Worm (Caenorhabditis elegans): Measurements from ENCODE around the gene uev-2.

Gene uev-2

ce11 chrIII:5594350-5594749 lies 11.4 kb downstream of the uev-2 start (continued):
- TF ChIP-seq madf-9 (GFP tag; conservative IDR thresholded peaks at IDR 0.05) = 0 out of 2 replicates have a peak, but pooled peaks have one; percentile 17

ce11 chrIII:5595445-5595844 lies 12.5 kb downstream of the uev-2 start, which contains the start of gene ced-6:
Gene ced-6 (plus strand): TSS chrIII:5595771.
- TF ChIP-seq dve-1 (tag; optimal IDR thresholded peaks at IDR 0.05; ENCODE audit: insufficient read depth) (peak; percentile 9), lir-3 (tag; optimal IDR thresholded peaks at IDR 0.05) (no peak), aha-1 (tag) (peak; percentile 81)

ce11 chrIII:5599958-5600357 lies 17.0 kb downstream of the uev-2 start, which contains the start of gene wdr-37:
Gene wdr-37 (minus strand): TSS chrIII:5600058.
- TF ChIP-seq unc-39 (tag; optimal IDR thresholded peaks at IDR 0.05) = no peak
- TF ChIP-seq mep-1 (tag; optimal IDR thresholded peaks at IDR 0.05) = peak; percentile 12
- TF ChIP-seq madf-5 (GFP tag; IDR thresholded peaks at IDR 0.05) = no peak

ce11 chrIII:5601999-5602398 lies 19.1 kb downstream of the uev-2 start:
- TF ChIP-seq ceh-20 (GFP tag; IDR thresholded peaks at IDR 0.05) = peak; percentile 72
- no peak for TF ChIP-seq ceh-62 (tag; optimal IDR thresholded peaks at IDR 0.05)
- no peak for TF ChIP-seq cey-2 (tag; optimal IDR thresholded peaks at IDR 0.05; ENCODE audit: borderline replicate concordance, insufficient read depth)
- no peak for TF ChIP-seq attf-4 (tag; optimal IDR thresholded peaks at IDR 0.05)
- TF ChIP-seq zfp-2 (tag; optimal IDR thresholded peaks at IDR 0.05) = peak; percentile 61
- peak; percentile 86 for TF ChIP-seq Y48G9A.11 (GFP tag; IDR thresholded peaks at IDR 0.05)
- peak in 1 of 2 experiments; percentile 76 for TF ChIP-seq lsy-2 (tag; optimal IDR thresholded peaks at IDR 0.05)
- no peak for TF ChIP-seq ceh-28 (tag; optimal IDR thresholded peaks at IDR 0.05)
- 0 out of 2 replicates have a peak, but pooled peaks have one; percentile 56 for TF ChIP-seq Y75B8A.6 (GFP tag; IDR thresholded peaks at IDR 0.05)
- TF ChIP-seq daf-12 (tag; optimal IDR thresholded peaks at IDR 0.05) = no peak
- peak; percentile 94 for TF ChIP-seq arid-1 (GFP tag; conservative IDR thresholded peaks at IDR 0.05)
- peak; percentile 72 to 83; a peak in 3 of 4 replicates for TF ChIP-seq madf-5 (GFP tag; IDR thresholded peaks at IDR 0.05)
- TF ChIP-seq hif-1 (tag; optimal IDR thresholded peaks at IDR 0.05) = peak; percentile 23 to 51
- TF ChIP-seq Y105C5A.15 (GFP tag; IDR thresholded peaks at IDR 0.05) = peak; percentile 91; the same call in 1 of the 2 replicates
- peak; percentile 37 for TF ChIP-seq spr-1 (tag; optimal IDR thresholded peaks at IDR 0.05)
- TF ChIP-seq nhr-48 (tag; optimal IDR thresholded peaks at IDR 0.05) = peak; percentile 42
- peak in 1 of 2 experiments; percentile 3 for TF ChIP-seq mdl-1 (tag; optimal IDR thresholded peaks at IDR 0.05)
- TF ChIP-seq dmd-6 (GFP tag; IDR thresholded peaks at IDR 0.05) = peak; percentile 68
- peak; percentile 87 for TF ChIP-seq vab-7 (GFP tag; IDR thresholded peaks at IDR 0.05)
- TF ChIP-seq mxl-2 (GFP tag; conservative IDR thresholded peaks at IDR 0.05) = 0 out of 2 replicates have a peak, but pooled peaks have one; percentile 46
- peak; percentile 88 for TF ChIP-seq tra-1 (GFP tag; IDR thresholded peaks at IDR 0.05)
- no peak for TF ChIP-seq T20F7.1 (GFP tag; optimal IDR thresholded peaks at IDR 0.05)
- peak; percentile 88 for TF ChIP-seq snpc-1.2 (GFP tag; IDR thresholded peaks at IDR 0.05)
- TF ChIP-seq zip-11 (GFP tag; IDR thresholded peaks at IDR 0.05) = 0 out of 2 replicates have a peak, but pooled peaks have one; percentile 17
- peak; percentile 86 for TF ChIP-seq lin-13 (GFP tag; optimal IDR thresholded peaks at IDR 0.05)
- TF ChIP-seq dmd-9 (GFP tag; IDR thresholded peaks at IDR 0.05) = peak; percentile 83
- peak; percentile 89 for TF ChIP-seq saeg-2 (GFP tag; IDR thresholded peaks at IDR 0.05)
- TF ChIP-seq lin-15B (tag; optimal IDR thresholded peaks at IDR 0.05) = no peak
- TF ChIP-seq lin-39 (tag; optimal IDR thresholded peaks at IDR 0.05) = no peak
- no peak for TF ChIP-seq pqm-1 (tag; optimal IDR thresholded peaks at IDR 0.05)
- peak; percentile 81 for TF ChIP-seq hmg-1.1 (GFP tag; IDR thresholded peaks at IDR 0.05)
- 0 out of 2 replicates have a peak, but pooled peaks have one; percentile 62 for TF ChIP-seq zfp-3 (GFP tag; conservative IDR thresholded peaks at IDR 0.05)
- peak; percentile 96 for TF ChIP-seq lim-7 (GFP tag; IDR thresholded peaks at IDR 0.05)
- peak; percentile 35; the same call in 1 of the 2 replicates for TF ChIP-seq set-16 (GFP tag; IDR thresholded peaks at IDR 0.05)
- TF ChIP-seq daf-16 (GFP tag; optimal IDR thresholded peaks at IDR 0.05) = peak; percentile 51 to 92
- TF ChIP-seq daf-16 (tag; optimal IDR thresholded peaks at IDR 0.05) = peak; percentile 61
- TF ChIP-seq dmd-8 (GFP tag; IDR thresholded peaks at IDR 0.05) = peak; percentile 98
- TF ChIP-seq nhr-42 (GFP tag; IDR thresholded peaks at IDR 0.05) = peak; percentile 88
- peak; percentile 86 for TF ChIP-seq mep-1 (tag; optimal IDR thresholded peaks at IDR 0.05)
